Fruit fly (Drosophila melanogaster) S2 (cell line): ENCODE results near the gene Atg18b.

Experiments used
- CG8478 ChIP-seq: fragments of >200 bp; optimal IDR thresholded peaks from 2 replicates; lab custom pipeline; 2018
- CTCF ChIP-seq, 2 experiments: fragments of >200 bp; optimal IDR thresholded peaks; 2 replicates each; lab custom pipeline; 2018

- TF ChIP-seq CTCF (optimal IDR thresholded peaks at IDR 0.05; lab: Kevin White, UChicago) (no peak), CG8478 (lab: Kevin White, UChicago) (no peak)
Observed at dm6 chr2L:21163311-21163842, 57.0 kb downstream of the Atg18b start, which contains the start of gene Noc2.
